Fruit fly (Drosophila melanogaster): ENCODE results near the gene CG40485.

The CG40485 gene

dm6 chrX:23006925-23007324, 44.8 kb upstream of the CG40485 start (continued):
- TF ChIP-seq CG33213 (GFP tag; optimal IDR thresholded peaks at IDR 0.05) (no peak), CG5245 (GFP tag; optimal IDR thresholded peaks at IDR 0.05) (no peak), CG10209 (GFP tag; optimal IDR thresholded peaks at IDR 0.05) (no peak), gro (GFP tag; optimal IDR thresholded peaks at IDR 0.05) (no peak), hth (optimal IDR thresholded peaks at IDR 0.05) (no peak)

DNA sequence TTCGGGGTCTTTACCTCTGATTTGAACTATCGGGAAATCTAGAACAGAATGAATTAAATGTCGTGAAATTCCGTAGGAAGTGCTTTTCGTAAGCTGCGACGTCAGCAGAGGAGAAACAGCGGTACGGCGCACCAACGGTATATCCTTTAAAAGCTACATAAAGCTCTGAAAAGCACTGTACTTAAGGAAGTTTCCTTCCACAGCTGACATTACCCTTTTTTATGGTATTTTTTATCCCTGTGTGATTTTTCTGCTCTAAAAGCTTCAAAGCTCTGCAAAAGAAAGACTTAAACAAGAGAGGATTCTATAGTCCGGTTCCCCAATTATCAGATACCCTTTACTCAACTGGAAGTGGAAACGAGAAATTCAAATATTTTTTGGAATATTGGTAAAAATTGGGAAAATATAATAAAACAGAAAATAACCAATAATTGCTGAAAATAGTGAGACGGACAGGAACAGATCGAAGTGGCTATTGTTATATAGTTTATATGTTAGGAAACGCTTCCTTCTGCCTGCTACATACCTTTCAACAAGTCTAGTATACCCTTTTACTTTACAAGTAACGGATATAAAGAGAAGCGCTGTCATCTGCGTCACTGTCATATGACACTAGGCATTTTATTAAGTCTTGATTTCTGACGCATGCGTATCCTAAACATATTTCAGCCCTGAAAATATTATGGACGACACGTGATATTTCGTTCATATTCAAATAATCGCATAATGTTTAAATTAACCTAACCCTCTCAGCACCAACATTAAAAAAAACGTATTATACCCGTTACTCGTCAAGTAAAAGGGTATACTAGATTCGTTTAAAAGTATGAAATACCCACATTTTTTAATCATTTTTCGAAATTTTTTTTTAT, 42.7 kb upstream of the CG40485 start, which contains the start of the genes stnA and stnB:
stnA (minus strand) TSS at position 51 of the 872 bp plus-strand sequence.
stnB (minus strand) TSS at position 51 of the 872 bp plus-strand sequence.
- TF ChIP-seq row (GFP tag; IDR thresholded peaks at IDR 0.05) (peak; percentile 84), Med (GFP tag) (peak; percentile 76), CG13894 (tag; optimal IDR thresholded peaks at IDR 0.05) (peak; percentile 28), luna (GFP tag; optimal IDR thresholded peaks at IDR 0.05) (no peak), CG12104 (GFP tag; optimal IDR thresholded peaks at IDR 0.05) (no peak), CG9797 (GFP tag; optimal IDR thresholded peaks at IDR 0.05) (no peak), CG12391 (tag; optimal IDR thresholded peaks at IDR 0.05) (peak; percentile 27), CG13296 (GFP tag; optimal IDR thresholded peaks at IDR 0.05) (no peak), HHEX (GFP tag; optimal IDR thresholded peaks at IDR 0.05) (no peak), HLH4C (GFP tag; IDR thresholded peaks at IDR 0.05; ENCODE audit: partially characterized antibody) (no peak), CG17385 (GFP tag; optimal IDR thresholded peaks at IDR 0.05) (peak; percentile 6), CG18599 (GFP tag; optimal IDR thresholded peaks at IDR 0.05) (peak; percentile 62), abd-A (tag; optimal IDR thresholded peaks at IDR 0.05) (peak; percentile 32), nau (GFP tag; optimal IDR thresholded peaks at IDR 0.05) (no peak), PHDP (tag; optimal IDR thresholded peaks at IDR 0.05) (peak; percentile 10), Blimp-1 (GFP tag; optimal IDR thresholded peaks at IDR 0.05) (peak; percentile 7), CG14667 (GFP tag; IDR thresholded peaks at IDR 0.05) (0 out of 2 replicates have a peak, but pooled peaks have one; percentile 9), cwo (GFP tag; optimal IDR thresholded peaks at IDR 0.05) (peak; percentile 13), CG31441 (GFP tag; IDR thresholded peaks at IDR 0.05) (0 out of 2 replicates have a peak, but pooled peaks have one; percentile 12), Hsf (GFP tag; optimal IDR thresholded peaks at IDR 0.05) (peak; percentile 23), D19A (tag; optimal IDR thresholded peaks at IDR 0.05) (peak; percentile 71), scrt (GFP tag; optimal IDR thresholded peaks at IDR 0.05) (peak; percentile 18), CG8089 (GFP tag; optimal IDR thresholded peaks at IDR 0.05) (no peak), rib (GFP tag; IDR thresholded peaks at IDR 0.05) (no peak), CG4730 (GFP tag; IDR thresholded peaks at IDR 0.05) (peak; percentile 30; the same call in 1 of the 2 replicates), CG15269 (tag; optimal IDR thresholded peaks at IDR 0.05) (peak; percentile 28), bbx (GFP tag; IDR thresholded peaks at IDR 0.05; ENCODE audit: partially characterized antibody) (no peak), CG17359 (tag; optimal IDR thresholded peaks at IDR 0.05) (peak; percentile 12), tup (GFP tag; optimal IDR thresholded peaks at IDR 0.05) (no peak), ewg (GFP tag; optimal IDR thresholded peaks at IDR 0.05) (peak; percentile 94), CG7839 (tag; optimal IDR thresholded peaks at IDR 0.05) (peak; percentile 39), Dbx (GFP tag; IDR thresholded peaks at IDR 0.05) (0 out of 3 replicates have a peak, but pooled peaks have one; percentile 17), CG7928 (GFP tag; optimal IDR thresholded peaks at IDR 0.05) (peak; percentile 50), CG5953 (GFP tag; IDR thresholded peaks at IDR 0.05) (no peak), CG7556 (GFP tag; optimal IDR thresholded peaks at IDR 0.05) (peak; percentile 23), dysf (GFP tag; IDR thresholded peaks at IDR 0.05) (peak; percentile 54; the same call in 1 of the 3 replicates), CG30403 (GFP tag; optimal IDR thresholded peaks at IDR 0.05) (peak; percentile 26), bcd (GFP tag; optimal IDR thresholded peaks at IDR 0.05) (peak; percentile 13), CG6813 (GFP tag; optimal IDR thresholded peaks at IDR 0.05) (no peak), phol (tag; optimal IDR thresholded peaks at IDR 0.05) (peak; percentile 12), CG16863 (GFP tag; optimal IDR thresholded peaks at IDR 0.05) (no peak)

All from whole organism, embryonic.